Fruit fly (Drosophila melanogaster): Measurements from ENCODE around the gene Syx13.

Syx13 gene

DNA sequence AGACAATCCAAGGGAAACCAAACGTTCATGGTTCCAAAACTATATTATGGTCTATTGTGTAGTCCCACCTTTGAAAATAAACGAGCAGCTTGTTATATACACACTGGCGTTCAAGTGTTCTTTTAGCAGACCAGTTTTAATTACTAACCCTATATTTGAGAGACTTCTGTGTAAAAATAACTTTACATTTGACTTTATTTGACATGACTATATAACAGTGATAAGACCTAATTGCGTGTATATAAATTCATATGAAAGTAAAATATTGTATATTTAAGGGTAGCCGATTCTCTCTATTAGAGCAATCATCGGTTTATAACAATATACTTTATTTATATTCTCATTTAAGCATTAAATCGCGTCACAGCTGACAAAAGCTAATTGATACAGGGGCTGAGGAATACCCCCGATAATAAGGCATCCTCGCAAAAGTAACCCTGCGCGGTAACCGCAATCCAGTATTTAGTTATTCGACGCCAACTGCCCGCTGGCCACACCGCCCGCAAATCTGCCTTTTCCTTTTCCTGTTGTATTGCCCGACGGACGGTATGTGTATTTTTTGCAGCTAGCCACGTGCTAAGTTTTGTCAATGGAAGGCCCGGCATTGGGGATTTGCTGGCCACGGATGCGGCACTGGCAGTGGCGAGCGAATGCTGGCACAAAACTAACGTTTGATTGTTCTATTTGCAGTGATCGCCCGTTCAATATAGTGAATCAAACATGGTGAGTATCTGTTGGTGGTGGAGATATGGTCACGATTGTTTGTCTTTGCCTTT is 2.8 kb upstream of the Syx13 start, which contains the start of gene RpS4:
RpS4 (plus strand) TSS at position 465 of the 776 bp plus-strand sequence.
- TF ChIP-seq woc (GFP tag; optimal IDR thresholded peaks at IDR 0.05) (peak; percentile 39), Rel (GFP tag; optimal IDR thresholded peaks at IDR 0.05) (no peak), Rel (tag; optimal IDR thresholded peaks at IDR 0.05) (peak; percentile 78), dsf (GFP tag; optimal IDR thresholded peaks at IDR 0.05; ENCODE audit: borderline replicate concordance) (no peak), Dfd (GFP tag; optimal IDR thresholded peaks at IDR 0.05) (no peak), tai (GFP tag; optimal IDR thresholded peaks at IDR 0.05) (no peak), rgr (GFP tag; optimal IDR thresholded peaks at IDR 0.05) (peak; percentile 92), h (GFP tag; optimal IDR thresholded peaks at IDR 0.05) (peak; percentile 85), sv (GFP tag; optimal IDR thresholded peaks at IDR 0.05) (peak; percentile 85), psq (GFP tag; optimal IDR thresholded peaks at IDR 0.05) (peak; percentile 54), Hr83 (GFP tag; optimal IDR thresholded peaks at IDR 0.05; ENCODE audit: poor library complexity, severe bottlenecking) (peak; percentile 97), Vsx2 (GFP tag; optimal IDR thresholded peaks at IDR 0.05; ENCODE audit: partially characterized antibody) (no peak), Abd-B (GFP tag; optimal IDR thresholded peaks at IDR 0.05) (no peak), sage (GFP tag; optimal IDR thresholded peaks at IDR 0.05) (peak; percentile 35), lola (GFP tag; optimal IDR thresholded peaks at IDR 0.05) (no peak), br (GFP tag; optimal IDR thresholded peaks at IDR 0.05) (peak; percentile 86), CG32264 (GFP tag; optimal IDR thresholded peaks at IDR 0.05) (peak; percentile 51), pan (optimal IDR thresholded peaks at IDR 0.05) (no peak), ey (GFP tag; optimal IDR thresholded peaks at IDR 0.05) (peak; percentile 71), OdsH (GFP tag; optimal IDR thresholded peaks at IDR 0.05) (peak; percentile 75), Hr78 (GFP tag; optimal IDR thresholded peaks at IDR 0.05) (no peak), Jra (GFP tag; optimal IDR thresholded peaks at IDR 0.05) (peak; percentile 42), GATAd (GFP tag; optimal IDR thresholded peaks at IDR 0.05) (no peak), brk (GFP tag; optimal IDR thresholded peaks at IDR 0.05) (no peak), CrebA (GFP tag; optimal IDR thresholded peaks at IDR 0.05; ENCODE audit: borderline replicate concordance) (no peak), jim (GFP tag; optimal IDR thresholded peaks at IDR 0.05) (peak; percentile 74), foxo (GFP tag; optimal IDR thresholded peaks at IDR 0.05) (peak; percentile 6 to 77), HLH106 (tag; optimal IDR thresholded peaks at IDR 0.05) (peak; percentile 81), dmrt93B (GFP tag; optimal IDR thresholded peaks at IDR 0.05) (peak; percentile 91), fru (GFP tag; optimal IDR thresholded peaks at IDR 0.05) (peak; percentile 74), Hnf4 (GFP tag; optimal IDR thresholded peaks at IDR 0.05) (peak; percentile 85), dl (GFP tag; optimal IDR thresholded peaks at IDR 0.05; ENCODE audit: insufficient read depth in 1 of 2, partially characterized antibody in 2 of 2) (no peak), CG9705 (GFP tag; optimal IDR thresholded peaks at IDR 0.05) (peak; percentile 93), Sp1 (GFP tag; optimal IDR thresholded peaks at IDR 0.05) (peak; percentile 95), Mio (GFP tag; optimal IDR thresholded peaks at IDR 0.05) (peak; percentile 63), N (GFP tag; optimal IDR thresholded peaks at IDR 0.05) (no peak), Dif (GFP tag; optimal IDR thresholded peaks at IDR 0.05; ENCODE audit: partially characterized antibody) (peak; percentile 54), usp (GFP tag; optimal IDR thresholded peaks at IDR 0.05) (no peak), Myc (optimal IDR thresholded peaks at IDR 0.05) (peak; percentile 50)

dm6 chr3L:13046758-13047157 is 2.5 kb downstream of the Syx13 start, which contains the start of gene CG11279:
CG11279 (plus strand) TSS chr3L:13046977.
- no peak for TF ChIP-seq psq (GFP tag; optimal IDR thresholded peaks at IDR 0.05)
- no peak for TF ChIP-seq jim (GFP tag; optimal IDR thresholded peaks at IDR 0.05)
- no peak for TF ChIP-seq sage (GFP tag; optimal IDR thresholded peaks at IDR 0.05)
- no peak for TF ChIP-seq dmrt93B (GFP tag; optimal IDR thresholded peaks at IDR 0.05)
- no peak for TF ChIP-seq lola (GFP tag; optimal IDR thresholded peaks at IDR 0.05)
- TF ChIP-seq woc (GFP tag; optimal IDR thresholded peaks at IDR 0.05), result no peak
- no peak for TF ChIP-seq CrebA (GFP tag; optimal IDR thresholded peaks at IDR 0.05; ENCODE audit: borderline replicate concordance)
- TF ChIP-seq h (GFP tag; optimal IDR thresholded peaks at IDR 0.05), result no peak
- TF ChIP-seq Vsx2 (GFP tag; optimal IDR thresholded peaks at IDR 0.05; ENCODE audit: partially characterized antibody), result no peak
- TF ChIP-seq ey (GFP tag; optimal IDR thresholded peaks at IDR 0.05), result no peak
- TF ChIP-seq Jra (GFP tag; optimal IDR thresholded peaks at IDR 0.05), result no peak
- no peak for TF ChIP-seq Dfd (GFP tag; optimal IDR thresholded peaks at IDR 0.05)
- TF ChIP-seq Rel (GFP tag; optimal IDR thresholded peaks at IDR 0.05), result no peak
- no peak for TF ChIP-seq Rel (tag; optimal IDR thresholded peaks at IDR 0.05)
- no peak for TF ChIP-seq Hr78 (GFP tag; optimal IDR thresholded peaks at IDR 0.05)
- TF ChIP-seq br (GFP tag; optimal IDR thresholded peaks at IDR 0.05), result no peak
- no peak for TF ChIP-seq pan (optimal IDR thresholded peaks at IDR 0.05)
- no peak for TF ChIP-seq foxo (GFP tag; optimal IDR thresholded peaks at IDR 0.05)
- no peak for TF ChIP-seq Myc (optimal IDR thresholded peaks at IDR 0.05)
